Worm (Caenorhabditis elegans) whole organism, L3 larva: ENCODE results near the gene W09C2.8.

ENCODE experiments used
- R02D3.7 ChIP-seq: fragments of 150-350 bp; optimal IDR thresholded peaks from 2 replicates; lab custom pipeline; 2014; ENCODE audit warnings: missing biosample characterization, missing genetic modification characterization
- ZK546.5 ChIP-seq: sonication (generic microtip); optimal IDR thresholded peaks from 2 replicates; lab custom pipeline; 2017; ENCODE audit warnings: missing biosample characterization, missing genetic modification characterization
- aly-2 ChIP-seq: fragments of 150-350 bp; optimal IDR thresholded peaks from 2 replicates; lab custom pipeline; 2014; ENCODE audit warnings: missing biosample characterization, missing genetic modification characterization
- ama-1 ChIP-seq: fragments of 150-350 bp; optimal IDR thresholded peaks from 2 replicates; lab custom pipeline; 2018
- ceh-16 ChIP-seq: sonication (generic microtip); optimal IDR thresholded peaks from 2 replicates; lab custom pipeline; 2017; ENCODE audit warnings: missing biosample characterization, missing genetic modification characterization
- ceh-28 ChIP-seq: fragments of 150-350 bp; optimal IDR thresholded peaks from 2 replicates; lab custom pipeline; 2014; ENCODE audit warnings: missing biosample characterization, missing genetic modification reagents, missing genetic modification characterization
- ceh-82 ChIP-seq: fragments of 150-350 bp; optimal IDR thresholded peaks from 2 replicates; lab custom pipeline; 2014; ENCODE audit warnings: missing biosample characterization, missing genetic modification characterization
- ceh-9 ChIP-seq: sonication (generic microtip); optimal IDR thresholded peaks from 2 replicates; lab custom pipeline; 2018; ENCODE audit warnings: missing biosample characterization, missing genetic modification characterization
- daf-12 ChIP-seq: fragments of 150-350 bp; optimal IDR thresholded peaks from 2 replicates; lab custom pipeline; 2014; ENCODE audit warnings: missing biosample characterization, missing genetic modification reagents, missing genetic modification characterization
- egl-27 ChIP-seq: sonication (generic microtip); optimal IDR thresholded peaks from 4 replicates; lab custom pipeline; 2017; ENCODE audit warnings: missing biosample characterization, missing genetic modification reagents, missing genetic modification characterization
- egl-5 ChIP-seq: fragments of 150-350 bp; optimal IDR thresholded peaks from 2 replicates; lab custom pipeline; 2017; ENCODE audit warnings: missing biosample characterization, missing genetic modification reagents, missing genetic modification characterization, inconsistent platforms
- elt-1 ChIP-seq: fragments of 150-350 bp; optimal IDR thresholded peaks from 2 replicates; lab custom pipeline; 2014; ENCODE audit warnings: missing biosample characterization, missing genetic modification characterization
- elt-2 ChIP-seq: sonication (generic microtip); optimal IDR thresholded peaks from 2 replicates; lab custom pipeline; 2016; ENCODE audit warnings: missing genetic modification reagents, mild to moderate bottlenecking, missing genetic modification characterization, missing compliant biosample characterization
- elt-3 ChIP-seq, 3 experiments: fragments of 150-350 bp in 1 of 3; sonication (generic microtip) in 2 of 3; optimal IDR thresholded peaks; 2 replicates in 2 of 3; 4 replicates in 1 of 3; lab custom pipeline; 2014 to 2017; ENCODE audit warnings: missing biosample characterization in 3 of 3, missing genetic modification characterization in 3 of 3
- eor-1 ChIP-seq, 2 experiments: fragments of 150-350 bp; optimal IDR thresholded peaks; 2 replicates each; lab custom pipeline; 2014 to 2018; ENCODE audit warnings: missing biosample characterization in 2 of 2, missing genetic modification characterization in 2 of 2
- fkh-10 ChIP-seq: sonication (generic microtip); optimal IDR thresholded peaks from 2 replicates; lab custom pipeline; 2017; ENCODE audit warnings: missing biosample characterization, missing genetic modification reagents, missing genetic modification characterization
- fkh-2 ChIP-seq: fragments of 150-350 bp; optimal IDR thresholded peaks from 2 replicates; lab custom pipeline; 2014; ENCODE audit warnings: missing biosample characterization, missing genetic modification reagents, missing genetic modification characterization
- fos-1 ChIP-seq: fragments of 150-350 bp; optimal IDR thresholded peaks from 2 replicates; lab custom pipeline; 2014; ENCODE audit warnings: missing biosample characterization, missing genetic modification characterization
- hmg-11 ChIP-seq: sonication (generic microtip); optimal IDR thresholded peaks from 2 replicates; lab custom pipeline; 2016; ENCODE audit warnings: missing genetic modification characterization, missing compliant biosample characterization
- jun-1 ChIP-seq: fragments of 150-350 bp; optimal IDR thresholded peaks from 2 replicates; lab custom pipeline; 2014; ENCODE audit warnings: missing biosample characterization, missing genetic modification reagents, missing genetic modification characterization
- lin-15B ChIP-seq: fragments of 150-350 bp; optimal IDR thresholded peaks from 2 replicates; lab custom pipeline; 2014; ENCODE audit warnings: missing biosample characterization, missing genetic modification characterization
- lin-39 ChIP-seq: fragments of 150-350 bp; optimal IDR thresholded peaks from 2 replicates; lab custom pipeline; 2018; ENCODE audit warnings: missing biosample characterization, missing genetic modification reagents, missing genetic modification characterization
- lsy-12 ChIP-seq: sonication (generic microtip); optimal IDR thresholded peaks from 2 replicates; lab custom pipeline; 2016; ENCODE audit warnings: mild to moderate bottlenecking, missing genetic modification characterization, missing compliant biosample characterization
- mdl-1 ChIP-seq: fragments of 150-350 bp; optimal IDR thresholded peaks from 2 replicates; lab custom pipeline; 2014; ENCODE audit warnings: missing biosample characterization, missing genetic modification characterization
- mml-1 ChIP-seq: fragments of 150-350 bp; sonication (generic microtip); optimal IDR thresholded peaks from 3 replicates; lab custom pipeline; 2014; ENCODE audit warnings: missing biosample characterization, missing genetic modification characterization
- nfya-1 ChIP-seq: sonication (generic microtip); optimal IDR thresholded peaks from 2 replicates; lab custom pipeline; 2017; ENCODE audit warnings: missing genetic modification characterization, mild to moderate bottlenecking, missing compliant biosample characterization, antibody characterized with exemption, moderate library complexity; ENCODE audit not compliant: insufficient read depth
- nhr-11 ChIP-seq: fragments of 150-350 bp; optimal IDR thresholded peaks from 2 replicates; lab custom pipeline; 2014; ENCODE audit warnings: missing biosample characterization, missing genetic modification characterization
- nhr-12 ChIP-seq: fragments of 150-350 bp; optimal IDR thresholded peaks from 2 replicates; lab custom pipeline; 2014; ENCODE audit warnings: missing biosample characterization, missing genetic modification characterization
- nhr-23 ChIP-seq: fragments of 150-350 bp; optimal IDR thresholded peaks from 2 replicates; lab custom pipeline; 2014; ENCODE audit warnings: missing biosample characterization, missing genetic modification reagents, missing genetic modification characterization
- nhr-237 ChIP-seq: fragments of 150-350 bp; optimal IDR thresholded peaks from 2 replicates; lab custom pipeline; 2014; ENCODE audit warnings: missing biosample characterization, missing genetic modification characterization
- nhr-25 ChIP-seq: sonication (generic microtip); optimal IDR thresholded peaks from 2 replicates; lab custom pipeline; 2017; ENCODE audit warnings: missing biosample characterization, missing genetic modification characterization
- nhr-28 ChIP-seq: fragments of 150-350 bp; optimal IDR thresholded peaks from 2 replicates; lab custom pipeline; 2014; ENCODE audit warnings: missing biosample characterization, missing genetic modification characterization
- nhr-43 ChIP-seq: sonication (generic microtip); optimal IDR thresholded peaks from 2 replicates; lab custom pipeline; 2016; ENCODE audit warnings: mild to moderate bottlenecking, missing genetic modification characterization, missing compliant biosample characterization; ENCODE audit not compliant: poor library complexity, severe bottlenecking
- nhr-67 ChIP-seq: fragments of 150-350 bp; optimal IDR thresholded peaks from 2 replicates; lab custom pipeline; 2014; ENCODE audit warnings: missing biosample characterization, missing genetic modification characterization
- nhr-76 ChIP-seq: fragments of 150-350 bp; sonication (generic microtip); optimal IDR thresholded peaks from 5 replicates; lab custom pipeline; 2014; ENCODE audit warnings: missing biosample characterization, missing genetic modification characterization
- nhr-77 ChIP-seq: fragments of 150-350 bp; optimal IDR thresholded peaks from 2 replicates; lab custom pipeline; 2014; ENCODE audit warnings: missing biosample characterization, missing genetic modification characterization
- pha-4 ChIP-seq: fragments of 150-350 bp; optimal IDR thresholded peaks from 2 replicates; lab custom pipeline; 2014; ENCODE audit warnings: missing biosample characterization, missing genetic modification reagents, missing genetic modification characterization
- pqm-1 ChIP-seq: fragments of 150-350 bp; optimal IDR thresholded peaks from 2 replicates; lab custom pipeline; 2017; ENCODE audit warnings: missing biosample characterization, missing genetic modification characterization, inconsistent platforms
- sea-2 ChIP-seq: fragments of 150-350 bp; sonication (generic microtip); optimal IDR thresholded peaks from 4 replicates; lab custom pipeline; 2014; ENCODE audit warnings: missing biosample characterization, missing genetic modification reagents, missing genetic modification characterization
- skn-1 ChIP-seq: fragments of 150-350 bp; optimal IDR thresholded peaks from 2 replicates; lab custom pipeline; 2014; ENCODE audit warnings: missing biosample characterization, missing genetic modification characterization
- snpc-4 ChIP-seq: fragments of 150-350 bp; optimal IDR thresholded peaks from 2 replicates; lab custom pipeline; 2014; ENCODE audit warnings: missing biosample characterization, missing genetic modification characterization
- tbx-2 ChIP-seq: sonication (generic microtip); optimal IDR thresholded peaks from 2 replicates; lab custom pipeline; 2016; ENCODE audit warnings: mild to moderate bottlenecking, missing genetic modification characterization, missing compliant biosample characterization
- unc-39 ChIP-seq: sonication (generic microtip); optimal IDR thresholded peaks from 4 replicates; lab custom pipeline; 2017; ENCODE audit warnings: missing biosample characterization, missing genetic modification characterization
- unc-62 ChIP-seq: fragments of 150-350 bp; sonication (generic microtip); optimal IDR thresholded peaks from 4 replicates; lab custom pipeline; 2014; ENCODE audit warnings: missing biosample characterization, missing genetic modification reagents, missing genetic modification characterization
- zag-1 ChIP-seq: fragments of 150-350 bp; optimal IDR thresholded peaks from 2 replicates; lab custom pipeline; 2014; ENCODE audit warnings: missing biosample characterization, missing genetic modification characterization
- ztf-11 ChIP-seq: fragments of 150-350 bp; optimal IDR thresholded peaks from 2 replicates; lab custom pipeline; 2014; ENCODE audit warnings: missing biosample characterization, missing genetic modification characterization
- ztf-4 ChIP-seq: fragments of 150-350 bp; optimal IDR thresholded peaks from 2 replicates; lab custom pipeline; 2014; ENCODE audit warnings: missing biosample characterization, missing genetic modification characterization

W09C2.8 gene

DNA sequence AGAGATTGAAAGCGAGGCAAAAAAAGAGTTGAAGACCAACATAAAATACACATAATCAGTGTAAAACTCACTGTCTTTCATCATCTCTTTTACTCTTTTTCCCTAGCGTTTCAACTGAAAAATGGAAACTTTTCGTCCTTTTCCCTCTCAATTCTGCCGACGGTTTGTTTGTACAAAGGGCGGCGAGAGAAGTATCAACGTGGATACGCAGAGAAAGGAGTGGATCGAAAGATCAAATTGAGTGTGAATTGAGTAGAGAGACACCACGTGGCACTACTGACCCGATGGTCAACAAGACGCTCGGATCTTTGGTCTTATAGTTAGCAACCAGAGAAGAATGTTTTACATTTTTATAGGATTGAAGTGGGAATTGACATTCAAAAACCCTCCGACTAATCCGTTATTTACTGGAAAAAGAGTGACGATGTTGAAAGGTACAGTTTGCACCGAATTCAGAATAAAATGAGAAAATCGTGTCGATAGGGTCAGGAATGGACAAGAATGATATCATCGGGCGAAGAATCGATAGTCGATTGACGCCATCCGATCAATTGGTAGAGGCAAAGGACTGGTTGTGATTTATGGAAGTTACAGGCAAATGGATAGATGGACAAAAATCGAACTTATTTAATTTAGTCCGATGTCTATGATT is 47.0 kb upstream of the W09C2.8 start:
- TF ChIP-seq ceh-9 (tag; lab: Kevin White, UChicago) (no peak), elt-1 (no peak), ZK546.5 (tag; lab: Kevin White, UChicago) (no peak), sea-2 (GFP tag; lab: Kevin White, UChicago) (no peak), aly-2 (tag; lab: Kevin White, UChicago) (no peak), nhr-237 (tag; lab: Kevin White, UChicago) (no peak), fkh-10 (GFP tag; lab: Kevin White, UChicago) (no peak), nhr-28 (tag; lab: Kevin White, UChicago) (no peak), ceh-28 (tag; lab: Kevin White, UChicago) (no peak), hmg-11 (no peak), zag-1 (tag; lab: Kevin White, UChicago) (no peak), elt-2 (tag; lab: Kevin White, UChicago) (peak; percentile 73), eor-1 (tag; optimal IDR thresholded peaks at IDR 0.05; lab: Kevin White, UChicago) (no peak), ceh-82 (no peak), daf-12 (tag; lab: Kevin White, UChicago) (no peak), ceh-16 (tag; lab: Kevin White, UChicago) (no peak), lsy-12 (tag; lab: Kevin White, UChicago) (no peak), unc-62 (GFP tag; lab: Kevin White, UChicago) (no peak), lin-15B (no peak), nhr-77 (tag; lab: Kevin White, UChicago) (no peak), fos-1 (tag; lab: Kevin White, UChicago) (no peak), nhr-76 (tag; lab: Kevin White, UChicago) (no peak), nhr-25 (tag; lab: Kevin White, UChicago) (peak; percentile 34), egl-27 (tag; lab: Kevin White, UChicago) (no peak), ztf-4 (tag; lab: Kevin White, UChicago) (peak; percentile 34), nhr-67 (tag; lab: Kevin White, UChicago) (no peak), nhr-43 (tag; lab: Kevin White, UChicago) (peak; percentile 11), pqm-1 (tag; lab: Kevin White, UChicago) (peak; percentile 76), nhr-12 (no peak), snpc-4 (tag; lab: Kevin White, UChicago) (no peak), lin-39 (no peak), elt-3 (tag; optimal IDR thresholded peaks at IDR 0.05; lab: Kevin White, UChicago) (no peak), nfya-1 (peak; percentile 43), ama-1 (lab: Kevin White, UChicago) (peak; percentile 41), nhr-11 (no peak), mdl-1 (tag; lab: Kevin White, UChicago) (peak; percentile 56), pha-4 (peak; percentile 97), jun-1 (tag; lab: Kevin White, UChicago) (peak; percentile 62), unc-39 (tag; lab: Kevin White, UChicago) (no peak), R02D3.7 (no peak), egl-5 (no peak), skn-1 (tag; lab: Kevin White, UChicago) (no peak), mml-1 (tag; lab: Kevin White, UChicago) (no peak), ztf-11 (no peak), fkh-2 (no peak), nhr-23 (tag; lab: Kevin White, UChicago) (no peak), tbx-2 (tag; lab: Kevin White, UChicago) (no peak)
